Worm (Caenorhabditis elegans) whole organism, L2 larva: ENCODE data around the gene twk-5.
A peak's percentile ranks its signal among the peaks of the same experiment; 100 is the strongest.

Experiments
- F13H6.1 ChIP-seq: sonication (generic microtip); optimal IDR thresholded peaks from 2 replicates; lab custom pipeline; 2016; ENCODE audit warnings: missing genetic modification characterization, missing compliant biosample characterization
- R02D3.7 ChIP-seq: fragments of 150-350 bp; optimal IDR thresholded peaks from 2 replicates; lab custom pipeline; 2014; ENCODE audit warnings: missing biosample characterization, missing genetic modification characterization
- alr-1 ChIP-seq: fragments of 150-350 bp; optimal IDR thresholded peaks from 2 replicates; lab custom pipeline; 2014; ENCODE audit warnings: missing biosample characterization, missing genetic modification characterization
- aly-2 ChIP-seq: fragments of 150-350 bp; optimal IDR thresholded peaks from 2 replicates; lab custom pipeline; 2014; ENCODE audit warnings: missing biosample characterization, missing genetic modification characterization
- ceh-16 ChIP-seq: fragments of 150-350 bp; optimal IDR thresholded peaks from 2 replicates; lab custom pipeline; 2014; ENCODE audit warnings: missing biosample characterization, missing genetic modification characterization
- ceh-82 ChIP-seq: fragments of 150-350 bp; optimal IDR thresholded peaks from 2 replicates; lab custom pipeline; 2014; ENCODE audit warnings: missing biosample characterization, missing genetic modification characterization
- dmd-4 ChIP-seq: sonication (generic microtip); optimal IDR thresholded peaks from 2 replicates; lab custom pipeline; 2017; ENCODE audit warnings: missing biosample characterization, missing genetic modification characterization
- egl-27 ChIP-seq: sonication (generic microtip); optimal IDR thresholded peaks from 3 replicates; lab custom pipeline; 2017; ENCODE audit warnings: missing biosample characterization, missing genetic modification reagents, missing genetic modification characterization
- elt-1 ChIP-seq: fragments of 150-350 bp; optimal IDR thresholded peaks from 2 replicates; lab custom pipeline; 2014; ENCODE audit warnings: missing biosample characterization, missing genetic modification characterization
- fos-1 ChIP-seq: fragments of 150-350 bp; optimal IDR thresholded peaks from 2 replicates; lab custom pipeline; 2014; ENCODE audit warnings: missing biosample characterization, missing genetic modification characterization
- gmeb-1 ChIP-seq: fragments of 150-350 bp; optimal IDR thresholded peaks from 2 replicates; lab custom pipeline; 2014; ENCODE audit warnings: missing biosample characterization, missing genetic modification characterization
- lin-11 ChIP-seq: fragments of 150-350 bp; sonication (generic microtip); optimal IDR thresholded peaks from 2 replicates; lab custom pipeline; 2014; ENCODE audit warnings: missing biosample characterization, missing genetic modification characterization, inconsistent platforms, mixed read lengths
- lin-39 ChIP-seq: fragments of 150-350 bp; optimal IDR thresholded peaks from 2 replicates; lab custom pipeline; 2014; ENCODE audit warnings: missing biosample characterization, missing genetic modification reagents, missing genetic modification characterization
- lsy-2 ChIP-seq, 2 experiments: fragments of 150-350 bp in 1 of 2; sonication (generic microtip) in 1 of 2; optimal IDR thresholded peaks; 2 replicates each; lab custom pipeline; 2014 to 2017; ENCODE audit warnings: missing biosample characterization in 2 of 2, missing genetic modification characterization in 2 of 2
- mab-5 ChIP-seq: fragments of 150-350 bp; optimal IDR thresholded peaks from 2 replicates; lab custom pipeline; 2014; ENCODE audit warnings: missing biosample characterization, missing genetic modification characterization
- mbf-1 ChIP-seq: sonication (generic microtip); optimal IDR thresholded peaks from 2 replicates; lab custom pipeline; 2017; ENCODE audit warnings: missing biosample characterization, missing genetic modification characterization
- mdl-1 ChIP-seq, 2 experiments: fragments of 150-350 bp in 1 of 2; sonication (generic microtip) in 1 of 2; optimal IDR thresholded peaks; 2 replicates each; lab custom pipeline; 2017; ENCODE audit warnings: missing biosample characterization in 2 of 2, missing genetic modification characterization in 2 of 2
- nhr-10 ChIP-seq: sonication (generic microtip); optimal IDR thresholded peaks from 2 replicates; lab custom pipeline; 2017; ENCODE audit warnings: missing biosample characterization, missing genetic modification characterization
- nhr-12 ChIP-seq: fragments of 150-350 bp; optimal IDR thresholded peaks from 2 replicates; lab custom pipeline; 2014; ENCODE audit warnings: missing biosample characterization, missing genetic modification characterization
- nhr-129 ChIP-seq: fragments of 150-350 bp; optimal IDR thresholded peaks from 2 replicates; lab custom pipeline; 2014; ENCODE audit warnings: missing biosample characterization, missing genetic modification characterization
- nhr-21 ChIP-seq: fragments of 150-350 bp; optimal IDR thresholded peaks from 2 replicates; lab custom pipeline; 2014; ENCODE audit warnings: missing biosample characterization, missing genetic modification characterization
- nhr-237 ChIP-seq: fragments of 150-350 bp; optimal IDR thresholded peaks from 2 replicates; lab custom pipeline; 2014; ENCODE audit warnings: missing biosample characterization, missing genetic modification characterization
- nhr-25 ChIP-seq: fragments of 150-350 bp; sonication (generic microtip); optimal IDR thresholded peaks from 3 replicates; lab custom pipeline; 2014; ENCODE audit warnings: missing biosample characterization, missing genetic modification characterization
- nhr-6 ChIP-seq: fragments of 150-350 bp; optimal IDR thresholded peaks from 2 replicates; lab custom pipeline; 2014; ENCODE audit warnings: missing biosample characterization, missing genetic modification characterization
- nhr-77 ChIP-seq: fragments of 150-350 bp; optimal IDR thresholded peaks from 2 replicates; lab custom pipeline; 2014; ENCODE audit warnings: missing biosample characterization, missing genetic modification characterization
- skn-1 ChIP-seq: sonication (generic microtip); optimal IDR thresholded peaks from 2 replicates; lab custom pipeline; 2017; ENCODE audit warnings: missing biosample characterization, missing genetic modification characterization
- sma-9 ChIP-seq, 2 experiments: fragments of 150-350 bp in 1 of 2; sonication (generic microtip) in 1 of 2; optimal IDR thresholded peaks; 2 replicates each; lab custom pipeline; 2014 to 2016; ENCODE audit warnings: missing genetic modification characterization in 2 of 2, mild to moderate bottlenecking in 1 of 2, missing biosample characterization in 1 of 2, missing compliant biosample characterization in 1 of 2, missing genetic modification reagents in 1 of 2, moderate library complexity in 1 of 2
- snpc-4 ChIP-seq: fragments of 150-350 bp; optimal IDR thresholded peaks from 2 replicates; lab custom pipeline; 2014; ENCODE audit warnings: missing biosample characterization, missing genetic modification characterization
- unc-55 ChIP-seq: fragments of 150-350 bp; sonication (generic microtip); optimal IDR thresholded peaks from 3 replicates; lab custom pipeline; 2014; ENCODE audit warnings: missing biosample characterization, missing genetic modification reagents, missing genetic modification characterization
- zag-1 ChIP-seq: fragments of 150-350 bp; optimal IDR thresholded peaks from 2 replicates; lab custom pipeline; 2014; ENCODE audit warnings: missing biosample characterization, missing genetic modification characterization
- ztf-11 ChIP-seq: sonication (generic microtip); optimal IDR thresholded peaks from 2 replicates; lab custom pipeline; 2017; ENCODE audit warnings: missing biosample characterization, missing genetic modification characterization
- ztf-4 ChIP-seq: fragments of 150-350 bp; optimal IDR thresholded peaks from 2 replicates; lab custom pipeline; 2014; ENCODE audit warnings: missing biosample characterization, missing genetic modification characterization

The twk-5 gene

DNA sequence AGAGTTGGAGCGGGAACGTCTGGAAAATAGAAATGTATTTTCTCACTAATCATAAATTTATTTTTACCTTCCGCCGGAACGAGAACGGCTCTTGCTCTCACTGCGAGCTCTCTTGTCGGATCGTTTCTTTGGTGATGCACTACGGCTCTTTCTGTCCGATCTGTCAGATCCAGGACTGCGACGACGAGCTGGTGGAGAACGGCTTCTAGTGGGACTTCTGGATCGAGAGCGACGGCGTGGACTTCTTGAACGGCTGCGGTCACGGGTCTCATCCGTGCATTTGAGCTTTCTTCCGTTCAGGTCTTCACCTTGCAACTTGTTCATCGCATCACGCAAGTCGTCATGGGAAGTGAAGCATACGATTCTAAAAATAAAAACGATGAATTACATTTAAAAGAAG, 33.4 kb downstream of the twk-5 start:
- TF ChIP-seq ztf-4 (no peak), nhr-25 (tag; lab: Kevin White, UChicago) (no peak), ceh-82 (tag; lab: Kevin White, UChicago) (no peak), unc-55 (no peak), nhr-10 (tag; lab: Kevin White, UChicago) (no peak), nhr-21 (tag; lab: Kevin White, UChicago) (no peak), nhr-129 (tag; lab: Kevin White, UChicago) (no peak), gmeb-1 (tag; lab: Kevin White, UChicago) (no peak), skn-1 (tag; lab: Kevin White, UChicago) (no peak), lsy-2 (tag; optimal IDR thresholded peaks at IDR 0.05; lab: Kevin White, UChicago) (no peak), zag-1 (tag; lab: Kevin White, UChicago) (no peak), nhr-12 (tag; lab: Kevin White, UChicago) (no peak), egl-27 (no peak), aly-2 (tag; lab: Kevin White, UChicago) (no peak), nhr-6 (tag; lab: Kevin White, UChicago) (no peak), ceh-16 (tag; lab: Kevin White, UChicago) (no peak), ztf-11 (tag; lab: Kevin White, UChicago) (no peak), mbf-1 (no peak), sma-9 (GFP tag; optimal IDR thresholded peaks at IDR 0.05; lab: Kevin White, UChicago) (no peak), sma-9 (tag; optimal IDR thresholded peaks at IDR 0.05; lab: Kevin White, UChicago) (no peak)
- TF ChIP-seq, all 48 proteins: peak for 0

DNA sequence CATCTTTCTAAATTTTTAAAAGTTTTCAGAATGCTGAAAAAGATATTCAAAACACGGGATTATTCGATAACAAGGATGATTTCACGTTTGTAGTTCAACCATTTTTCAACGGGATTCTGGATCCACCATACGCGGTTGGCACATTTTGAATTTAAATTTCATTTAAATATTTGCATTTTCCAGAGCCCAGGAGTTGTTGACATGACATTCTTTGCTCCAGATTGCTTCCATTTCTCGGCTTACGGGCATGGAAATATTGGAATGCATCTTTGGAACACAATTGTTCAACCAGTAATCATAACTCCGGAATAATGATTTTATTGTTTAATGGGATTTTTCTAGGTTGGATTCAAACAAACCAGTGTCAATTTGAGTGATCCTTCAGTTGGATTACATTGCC, 34.2 kb downstream of the twk-5 start:
- TF ChIP-seq aly-2 (tag; lab: Kevin White, UChicago) = no peak

DNA sequence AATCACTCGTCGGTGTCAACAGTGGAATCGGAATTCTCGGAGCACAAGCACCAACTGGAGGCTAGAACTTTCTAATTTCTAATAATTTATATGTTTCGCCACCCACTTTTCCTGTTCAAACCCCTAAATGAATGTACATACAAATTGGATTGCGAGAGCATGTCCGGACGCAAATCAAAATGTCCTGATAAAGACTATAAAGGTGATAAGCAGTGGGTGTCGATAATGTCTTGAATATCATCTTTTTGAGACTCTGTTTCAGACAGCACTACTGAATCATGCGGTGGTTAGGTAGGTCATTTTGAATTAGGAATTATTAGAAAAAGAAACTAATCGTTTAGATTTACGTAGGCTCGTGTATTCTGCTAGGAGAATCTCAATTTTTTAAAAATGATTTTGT, 36.3 kb downstream of the twk-5 start, which contains the start of gene W02B12.1:
TSS of gene W02B12.1 (plus strand) at position 269 of the 400 bp plus-strand sequence.
- TF ChIP-seq F13H6.1 (no peak), skn-1 (tag; lab: Kevin White, UChicago) (peak; percentile 50), fos-1 (tag; lab: Kevin White, UChicago) (peak; percentile 79)

DNA sequence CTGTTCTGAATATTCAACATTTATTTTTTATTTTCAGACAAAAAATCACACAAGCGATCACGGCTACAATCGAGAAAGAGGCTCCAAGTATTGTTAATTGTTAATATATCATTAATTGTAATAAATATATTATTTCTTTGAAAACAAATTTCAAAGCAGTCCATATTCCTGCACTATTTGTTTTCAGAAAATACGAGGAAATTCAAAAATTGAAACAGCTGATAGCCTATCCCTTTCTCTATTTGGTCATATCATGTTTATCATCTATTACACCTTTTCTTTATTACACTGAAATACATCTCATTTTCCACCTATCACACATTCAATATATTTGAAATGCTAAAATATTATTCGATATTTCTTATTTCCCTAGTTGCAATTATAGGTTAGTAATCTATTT, 40.1 kb downstream of the twk-5 start, which contains the start of gene W02B12.13:
TSS of gene W02B12.13 (plus strand) at position 301 of the 400 bp plus-strand sequence.
- no peak for TF ChIP-seq nhr-25 (tag; lab: Kevin White, UChicago)
- TF ChIP-seq lin-39 (tag; lab: Kevin White, UChicago) = no peak
- TF ChIP-seq, all 48 proteins: peak for 0

DNA sequence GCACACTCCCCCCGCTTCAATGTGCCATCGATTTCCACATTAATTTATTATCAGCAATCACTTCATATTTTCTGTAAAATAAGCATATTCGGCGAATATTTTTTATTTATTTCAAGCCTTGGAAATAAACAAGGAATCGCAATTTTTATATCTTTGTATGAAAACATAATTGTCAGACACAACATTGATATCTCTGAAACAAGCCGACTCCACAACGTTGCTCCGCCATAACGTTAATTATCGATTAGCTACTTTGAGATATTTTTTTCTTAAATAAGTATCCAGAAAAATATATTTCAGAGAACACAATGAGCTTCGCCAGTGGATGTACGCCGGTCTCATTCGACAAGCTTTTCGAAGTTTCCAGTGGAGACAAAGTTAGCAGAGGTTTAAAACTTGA, 41.2 kb downstream of the twk-5 start, which contains the start of gene adbp-1:
TSS of gene adbp-1 (plus strand) at position 301 of the 400 bp plus-strand sequence.
- TF ChIP-seq mbf-1 (no peak), nhr-10 (tag; lab: Kevin White, UChicago) (no peak), mab-5 (tag; lab: Kevin White, UChicago) (no peak), nhr-237 (tag; lab: Kevin White, UChicago) (no peak), mdl-1 (tag; optimal IDR thresholded peaks at IDR 0.05; lab: Kevin White, UChicago) (no peak), alr-1 (no peak), snpc-4 (tag; lab: Kevin White, UChicago) (no peak), dmd-4 (tag; lab: Kevin White, UChicago) (no peak)

DNA sequence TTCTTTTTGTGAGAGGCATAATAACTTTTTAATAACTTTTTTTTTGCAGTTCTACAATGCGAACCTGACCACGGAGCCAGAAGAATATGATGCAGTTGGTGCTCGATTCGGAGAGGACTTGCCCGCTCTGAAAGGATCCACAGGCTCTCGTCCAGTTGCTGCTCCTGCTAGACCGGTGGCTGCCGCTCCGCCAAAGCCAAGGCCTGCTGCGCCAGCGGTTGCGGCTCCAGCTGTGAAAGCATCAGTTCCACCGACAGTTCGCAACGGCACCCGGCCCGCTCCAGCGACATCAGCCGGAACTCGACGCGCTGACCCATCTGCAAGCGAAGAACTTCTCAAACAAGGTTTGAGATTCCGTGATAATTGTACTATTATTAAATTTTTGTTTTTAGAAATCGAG, 42.0 kb downstream of the twk-5 start:
- no peak for TF ChIP-seq nhr-77 (tag; lab: Kevin White, UChicago)
- TF ChIP-seq egl-27 = no peak
- no peak for TF ChIP-seq R02D3.7 (tag; lab: Kevin White, UChicago)
- no peak for TF ChIP-seq dmd-4 (tag; lab: Kevin White, UChicago)
- no peak for TF ChIP-seq elt-1 (tag; lab: Kevin White, UChicago)
- TF ChIP-seq lin-11 (tag; lab: Kevin White, UChicago) = no peak
- TF ChIP-seq, all 48 proteins: peak for 0
